Worm (Caenorhabditis elegans) whole organism, L3 larva: Measurements from ENCODE around the gene cebp-1.

ENCODE experiments used
- ZK546.5 ChIP-seq: sonication (generic microtip); optimal IDR thresholded peaks from 2 replicates; lab custom pipeline; 2017; ENCODE audit warnings: missing biosample characterization, missing genetic modification characterization
- aly-2 ChIP-seq: fragments of 150-350 bp; optimal IDR thresholded peaks from 2 replicates; lab custom pipeline; 2014; ENCODE audit warnings: missing biosample characterization, missing genetic modification characterization
- fkh-10 ChIP-seq: sonication (generic microtip); optimal IDR thresholded peaks from 2 replicates; lab custom pipeline; 2017; ENCODE audit warnings: missing biosample characterization, missing genetic modification reagents, missing genetic modification characterization
- fos-1 ChIP-seq: fragments of 150-350 bp; optimal IDR thresholded peaks from 2 replicates; lab custom pipeline; 2014; ENCODE audit warnings: missing biosample characterization, missing genetic modification characterization
- lin-15B ChIP-seq: fragments of 150-350 bp; optimal IDR thresholded peaks from 2 replicates; lab custom pipeline; 2014; ENCODE audit warnings: missing biosample characterization, missing genetic modification characterization
- nhr-12 ChIP-seq: fragments of 150-350 bp; optimal IDR thresholded peaks from 2 replicates; lab custom pipeline; 2014; ENCODE audit warnings: missing biosample characterization, missing genetic modification characterization
- nhr-237 ChIP-seq: fragments of 150-350 bp; optimal IDR thresholded peaks from 2 replicates; lab custom pipeline; 2014; ENCODE audit warnings: missing biosample characterization, missing genetic modification characterization
- nhr-25 ChIP-seq: sonication (generic microtip); optimal IDR thresholded peaks from 2 replicates; lab custom pipeline; 2017; ENCODE audit warnings: missing biosample characterization, missing genetic modification characterization
- nhr-28 ChIP-seq: fragments of 150-350 bp; optimal IDR thresholded peaks from 2 replicates; lab custom pipeline; 2014; ENCODE audit warnings: missing biosample characterization, missing genetic modification characterization
- nhr-76 ChIP-seq: fragments of 150-350 bp; sonication (generic microtip); optimal IDR thresholded peaks from 5 replicates; lab custom pipeline; 2014; ENCODE audit warnings: missing biosample characterization, missing genetic modification characterization
- ztf-11 ChIP-seq: fragments of 150-350 bp; optimal IDR thresholded peaks from 2 replicates; lab custom pipeline; 2014; ENCODE audit warnings: missing biosample characterization, missing genetic modification characterization
- ztf-4 ChIP-seq: fragments of 150-350 bp; optimal IDR thresholded peaks from 2 replicates; lab custom pipeline; 2014; ENCODE audit warnings: missing biosample characterization, missing genetic modification characterization

ce11 chrX:1454385-1454784 lies 717 bp upstream of the cebp-1 start:
- TF ChIP-seq ztf-4 (no peak), nhr-25 (peak; percentile 98), fos-1 (tag; lab: Kevin White, UChicago) (peak; percentile 100), nhr-76 (tag; lab: Kevin White, UChicago) (no peak), lin-15B (peak; percentile 48), ZK546.5 (tag; lab: Kevin White, UChicago) (no peak), nhr-12 (no peak), nhr-28 (no peak), ztf-11 (no peak), aly-2 (tag; lab: Kevin White, UChicago) (no peak), nhr-237 (tag; lab: Kevin White, UChicago) (no peak), fkh-10 (GFP tag; lab: Kevin White, UChicago) (peak; percentile 44)
